Worm (Caenorhabditis elegans) whole organism, early embryonic: ENCODE results near the gene F29A7.3.

Experiments
- hmg-4 ChIP-seq: fragments of 200-800 bp; sonication (Bioruptor generic); optimal IDR thresholded peaks from 2 replicates; lab custom pipeline; 2018; ENCODE audit warnings: mild to moderate bottlenecking, missing genetic modification characterization, missing compliant biosample characterization
- sea-1 ChIP-seq: fragments of 200-800 bp; sonication (Bioruptor generic); conservative IDR thresholded peaks from 2 replicates; pipeline ENCODE4 v1.3.6; 2022; ENCODE audit warnings: missing genetic modification characterization, missing compliant biosample characterization

- TF ChIP-seq hmg-4 (GFP tag; lab: Kevin White, UChicago) (no peak), sea-1 (GFP tag; lab: Robert Waterston, UW) (no peak)
Observed at ce11 chrII:2780804-2781203, 27.7 kb downstream of the F29A7.3 start.
